Worm (Caenorhabditis elegans) whole organism, L1 larva: Measurements from ENCODE around the gene ins-3.

Experiments
- C16A3.4 ChIP-seq: fragments of 150-350 bp; optimal IDR thresholded peaks from 2 replicates; lab custom pipeline; 2014; ENCODE audit warnings: missing biosample characterization, missing genetic modification characterization
- F16B12.6 ChIP-seq: fragments of 150-350 bp; optimal IDR thresholded peaks from 2 replicates; lab custom pipeline; 2014; ENCODE audit warnings: missing biosample characterization, missing genetic modification characterization
- aha-1 ChIP-seq: fragments of 150-350 bp; optimal IDR thresholded peaks from 2 replicates; lab custom pipeline; 2014; ENCODE audit warnings: missing biosample characterization, missing genetic modification characterization
- blmp-1 ChIP-seq: fragments of 150-350 bp; optimal IDR thresholded peaks from 2 replicates; lab custom pipeline; 2014; ENCODE audit warnings: missing biosample characterization, missing genetic modification characterization
- ceh-8 ChIP-seq: fragments of 200-800 bp; sonication (Bioruptor generic); optimal IDR thresholded peaks from 2 replicates; lab custom pipeline; 2018; ENCODE audit warnings: mild to moderate bottlenecking, missing genetic modification characterization, moderate library complexity, missing compliant biosample characterization
- ceh-88 ChIP-seq: fragments of 200-800 bp; sonication (Bioruptor generic); IDR thresholded peaks from 2 replicates; pipeline ENCODE4 v1.3.6; 2022; ENCODE audit warnings: missing genetic modification characterization, missing compliant biosample characterization
- ceh-90 ChIP-seq: sonication (generic microtip); optimal IDR thresholded peaks from 2 replicates; lab custom pipeline; 2016; ENCODE audit warnings: missing genetic modification characterization, missing compliant biosample characterization
- dpl-1 ChIP-seq, 3 experiments: fragments of 150-350 bp in 2 of 3; sonication (generic microtip) in 1 of 3; optimal IDR thresholded peaks; 2 replicates each; lab custom pipeline; 2014 to 2017; ENCODE audit warnings: missing biosample characterization in 3 of 3, missing genetic modification characterization in 3 of 3, missing genetic modification reagents in 3 of 3
- elt-2 ChIP-seq: sonication (generic microtip); optimal IDR thresholded peaks from 2 replicates; lab custom pipeline; 2016; ENCODE audit warnings: missing genetic modification characterization, mild to moderate bottlenecking, inconsistent platforms, missing compliant biosample characterization, missing genetic modification reagents
- elt-3 ChIP-seq, 6 experiments: fragments of 150-350 bp in 1 of 6; sonication (generic microtip); optimal IDR thresholded peaks; 2 replicates each; lab custom pipeline; 2017 to 2018; ENCODE audit warnings: missing biosample characterization in 6 of 6, missing genetic modification characterization in 6 of 6, inconsistent platforms in 1 of 6
- fos-1 ChIP-seq: fragments of 150-350 bp; optimal IDR thresholded peaks from 2 replicates; lab custom pipeline; 2014; ENCODE audit warnings: missing biosample characterization, missing genetic modification characterization
- hlh-17 ChIP-seq: fragments of 200-800 bp; sonication (Bioruptor generic); optimal IDR thresholded peaks from 2 replicates; lab custom pipeline; 2018; ENCODE audit warnings: missing genetic modification characterization, mild to moderate bottlenecking, missing compliant biosample characterization, moderate library complexity, borderline replicate concordance
- irx-1 ChIP-seq: sonication (generic microtip); optimal IDR thresholded peaks from 2 replicates; lab custom pipeline; 2016; ENCODE audit warnings: missing genetic modification characterization, missing compliant biosample characterization
- jun-1 ChIP-seq: fragments of 150-350 bp; optimal IDR thresholded peaks from 2 replicates; lab custom pipeline; 2014; ENCODE audit warnings: missing biosample characterization, missing genetic modification reagents, missing genetic modification characterization
- lin-14 ChIP-seq: fragments of 200-800 bp; sonication (Bioruptor generic); optimal IDR thresholded peaks from 2 replicates; lab custom pipeline; 2018; ENCODE audit warnings: mild to moderate bottlenecking, missing genetic modification characterization, moderate library complexity, missing compliant biosample characterization
- lin-15B ChIP-seq: fragments of 150-350 bp; sonication (generic microtip); optimal IDR thresholded peaks from 3 replicates; lab custom pipeline; 2014; ENCODE audit warnings: missing biosample characterization, missing genetic modification characterization
- lin-39 ChIP-seq: fragments of 150-350 bp; optimal IDR thresholded peaks from 2 replicates; lab custom pipeline; 2014; ENCODE audit warnings: missing biosample characterization, missing genetic modification reagents, missing genetic modification characterization
- lir-3 ChIP-seq: sonication (generic microtip); optimal IDR thresholded peaks from 2 replicates; lab custom pipeline; 2016; ENCODE audit warnings: mild to moderate bottlenecking, missing genetic modification characterization, moderate library complexity, missing compliant biosample characterization; ENCODE audit not compliant: poor library complexity
- mab-9 ChIP-seq: fragments of 200-800 bp; sonication (Bioruptor generic); IDR thresholded peaks from 2 replicates; pipeline ENCODE4 v1.3.6; 2022; ENCODE audit warnings: missing genetic modification reagents, missing genetic modification characterization, missing compliant biosample characterization
- nhr-12 ChIP-seq: sonication (generic microtip); optimal IDR thresholded peaks from 2 replicates; lab custom pipeline; 2017; ENCODE audit warnings: missing biosample characterization, missing genetic modification characterization
- nhr-20 ChIP-seq: sonication (generic microtip); optimal IDR thresholded peaks from 2 replicates; lab custom pipeline; 2016; ENCODE audit warnings: mild to moderate bottlenecking, missing genetic modification characterization, missing compliant biosample characterization
- nhr-71 ChIP-seq: sonication (generic microtip); optimal IDR thresholded peaks from 2 replicates; lab custom pipeline; 2016; ENCODE audit warnings: mild to moderate bottlenecking, missing genetic modification characterization, moderate library complexity, missing compliant biosample characterization
- nhr-77 ChIP-seq: fragments of 150-350 bp; optimal IDR thresholded peaks from 2 replicates; lab custom pipeline; 2014; ENCODE audit warnings: missing biosample characterization, missing genetic modification characterization
- nhr-84 ChIP-seq: sonication (generic microtip); optimal IDR thresholded peaks from 2 replicates; lab custom pipeline; 2017; ENCODE audit warnings: missing biosample characterization, missing genetic modification characterization
- nhr-85 ChIP-seq: sonication (generic microtip); peaks from one replicate; lab custom pipeline; 2016; ENCODE audit warnings: missing genetic modification characterization, inconsistent platforms, missing compliant biosample characterization
- pag-3 ChIP-seq: sonication (generic microtip); optimal IDR thresholded peaks from 2 replicates; lab custom pipeline; 2017; ENCODE audit warnings: missing genetic modification characterization, mild to moderate bottlenecking, missing compliant biosample characterization, antibody characterized with exemption, borderline replicate concordance; ENCODE audit not compliant: insufficient read depth
- rnt-1 ChIP-seq: sonication (generic microtip); optimal IDR thresholded peaks from 2 replicates; lab custom pipeline; 2016; ENCODE audit warnings: mild to moderate bottlenecking, missing genetic modification characterization, moderate library complexity, missing compliant biosample characterization
- skn-1 ChIP-seq: fragments of 150-350 bp; optimal IDR thresholded peaks from 2 replicates; lab custom pipeline; 2014; ENCODE audit warnings: missing biosample characterization, missing genetic modification characterization
- snpc-4 ChIP-seq: fragments of 150-350 bp; optimal IDR thresholded peaks from 2 replicates; lab custom pipeline; 2014; ENCODE audit warnings: missing biosample characterization, missing genetic modification characterization
- snu-23 ChIP-seq: sonication (generic microtip); optimal IDR thresholded peaks from 2 replicates; lab custom pipeline; 2016; ENCODE audit warnings: missing genetic modification characterization, missing compliant biosample characterization
- sup-37 ChIP-seq: fragments of 200-800 bp; sonication (Bioruptor generic); optimal IDR thresholded peaks from 2 replicates; lab custom pipeline; 2018; ENCODE audit warnings: mild to moderate bottlenecking, missing genetic modification characterization, missing compliant biosample characterization
- swsn-7 ChIP-seq: sonication (generic microtip); optimal IDR thresholded peaks from 2 replicates; lab custom pipeline; 2016; ENCODE audit warnings: missing genetic modification characterization, missing compliant biosample characterization
- tbx-2 ChIP-seq: sonication (generic microtip); optimal IDR thresholded peaks from 2 replicates; lab custom pipeline; 2016; ENCODE audit warnings: missing genetic modification characterization, missing compliant biosample characterization
- tlp-1 ChIP-seq: fragments of 150-350 bp; optimal IDR thresholded peaks from 2 replicates; lab custom pipeline; 2014; ENCODE audit warnings: missing biosample characterization, missing genetic modification characterization
- unc-130 ChIP-seq: fragments of 150-350 bp; optimal IDR thresholded peaks from 2 replicates; lab custom pipeline; 2017; ENCODE audit warnings: missing biosample characterization, missing genetic modification characterization, inconsistent platforms
- unc-62 ChIP-seq: fragments of 150-350 bp; optimal IDR thresholded peaks from 2 replicates; lab custom pipeline; 2014; ENCODE audit warnings: missing biosample characterization, missing genetic modification reagents, missing genetic modification characterization
- unc-98 ChIP-seq: fragments of 200-800 bp; sonication (Bioruptor generic); IDR thresholded peaks from 2 replicates; pipeline ENCODE4 v1.3.6; 2022; ENCODE audit warnings: missing genetic modification characterization, missing compliant biosample characterization
- xbp-1 ChIP-seq: sonication (generic microtip); optimal IDR thresholded peaks from 2 replicates; lab custom pipeline; 2016; ENCODE audit warnings: missing genetic modification characterization, missing compliant biosample characterization

The ins-3 gene

ce11 chrII:6026646-6027045, 36.1 kb upstream of the ins-3 start (continued):
- no peak for TF ChIP-seq tbx-2 (tag; lab: Kevin White, UChicago)
- no peak for TF ChIP-seq nhr-84 (tag; lab: Kevin White, UChicago)
- TF ChIP-seq lin-14 (GFP tag; lab: Kevin White, UChicago) = peak; percentile 56
- peak; percentile 56 for TF ChIP-seq nhr-71 (tag; lab: Kevin White, UChicago)
- TF ChIP-seq jun-1 = peak; percentile 55
- TF ChIP-seq lin-39 = no peak
- TF ChIP-seq snpc-4 = no peak
- no peak for TF ChIP-seq skn-1 (tag; lab: Kevin White, UChicago)
- TF ChIP-seq nhr-12 = no peak
- no peak for TF ChIP-seq nhr-77 (tag; lab: Kevin White, UChicago)
- TF ChIP-seq pag-3 (tag; lab: Kevin White, UChicago) = no peak
- TF ChIP-seq mab-9 (GFP tag; lab: Robert Waterston, UW) = no peak
- TF ChIP-seq aha-1 (tag; lab: Kevin White, UChicago) = no peak
- TF ChIP-seq nhr-20 (tag; lab: Kevin White, UChicago) = peak; percentile 42
- TF ChIP-seq sup-37 = no peak
- TF ChIP-seq F16B12.6 (tag; lab: Kevin White, UChicago) = no peak
- no peak for TF ChIP-seq dpl-1 (GFP tag; optimal IDR thresholded peaks at IDR 0.05; lab: Kevin White, UChicago)
- no peak for TF ChIP-seq C16A3.4 (tag; lab: Kevin White, UChicago)
- TF ChIP-seq ceh-88 = no peak
- TF ChIP-seq rnt-1 = no peak
- TF ChIP-seq unc-130 (tag; lab: Kevin White, UChicago) = no peak
- no peak for TF ChIP-seq irx-1
- no peak for TF ChIP-seq fos-1 (tag; lab: Kevin White, UChicago)
- no peak for TF ChIP-seq lir-3 (tag; lab: Kevin White, UChicago)
- no peak for TF ChIP-seq swsn-7 (tag; lab: Kevin White, UChicago)

ce11 chrII:6025647-6026046, 35.1 kb upstream of the ins-3 start:
- TF ChIP-seq elt-3 (tag; optimal IDR thresholded peaks at IDR 0.05; lab: Kevin White, UChicago) (peak in 1 of 6 experiments; percentile 53), ceh-88 (no peak), unc-62 (GFP tag; lab: Kevin White, UChicago) (no peak), nhr-85 (tag; lab: Kevin White, UChicago) (peak; percentile 16), nhr-20 (tag; lab: Kevin White, UChicago) (peak; percentile 24), fos-1 (tag; lab: Kevin White, UChicago) (no peak), lin-14 (GFP tag; lab: Kevin White, UChicago) (peak; percentile 40), blmp-1 (tag; lab: Kevin White, UChicago) (peak; percentile 61), elt-2 (tag; lab: Kevin White, UChicago) (peak; percentile 89), snu-23 (GFP tag; lab: Kevin White, UChicago) (peak; percentile 5), unc-98 (GFP tag; lab: Robert Waterston, UW) (no peak)

ce11 chrII:6024879-6025278, 34.3 kb upstream of the ins-3 start, which contains the start of gene R12C12.9:
TSS of gene R12C12.9 (minus strand) at chrII:6024979.
- TF ChIP-seq elt-2 (tag; lab: Kevin White, UChicago) = peak; percentile 3
- no peak for TF ChIP-seq ceh-90

ce11 chrII:6022596-6022995, 32.0 kb upstream of the ins-3 start:
- TF ChIP-seq elt-3 (tag; optimal IDR thresholded peaks at IDR 0.05; lab: Kevin White, UChicago) (no peak), ceh-8 (GFP tag; lab: Kevin White, UChicago) (peak; percentile 30)
- TF ChIP-seq, all 84 proteins: peak for 1

- TF ChIP-seq lin-15B (tag; lab: Kevin White, UChicago) (no peak), ceh-8 (GFP tag; lab: Kevin White, UChicago) (no peak), xbp-1 (no peak), hlh-17 (GFP tag; lab: Kevin White, UChicago) (no peak), unc-98 (GFP tag; lab: Robert Waterston, UW) (no peak), tlp-1 (tag; lab: Kevin White, UChicago) (no peak), lin-14 (GFP tag; lab: Kevin White, UChicago) (no peak), blmp-1 (tag; lab: Kevin White, UChicago) (no peak)
Measured at ce11 chrII:6020353-6020752, 29.8 kb upstream of the ins-3 start, which contains the start of gene ZK84.1. TSS of gene ZK84.1 (plus strand) at chrII:6020653.
